Fruit fly (Drosophila melanogaster): ENCODE measurements around the gene Nnf1b.
A peak's percentile ranks its signal among the peaks of the same experiment; 100 is the strongest.

Gene Nnf1b

DNA sequence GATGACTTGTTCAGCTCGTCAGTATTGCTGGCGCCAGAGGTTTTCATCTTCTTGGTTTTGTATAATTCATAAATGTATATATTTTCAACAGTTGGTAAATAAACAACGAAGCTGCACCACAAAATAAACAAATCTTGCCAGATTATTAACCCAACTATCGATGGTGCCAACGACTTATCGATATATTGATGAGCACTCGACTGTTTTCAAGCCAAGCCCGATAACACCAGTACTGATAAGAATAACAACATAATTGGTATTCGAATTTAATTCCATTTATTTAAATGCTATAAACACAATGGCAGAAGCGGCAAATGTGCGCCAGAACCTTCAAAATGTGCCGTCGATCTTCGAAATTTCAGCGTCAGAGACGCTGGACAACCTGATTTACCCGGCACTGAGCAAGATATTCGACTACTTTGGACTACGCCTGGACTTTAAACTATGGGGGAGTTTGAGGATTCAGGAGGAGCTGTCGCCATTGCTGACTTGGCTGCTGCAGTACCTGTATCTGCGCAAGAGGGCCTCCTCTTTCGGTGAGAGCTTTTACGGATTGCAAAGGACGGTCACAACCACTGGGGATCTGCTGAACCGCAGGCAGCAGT, 5.5 kb downstream of the Nnf1b start, which contains the start of the genes Saf6 and Pex12 (continued):
- TF ChIP-seq CG17385 (GFP tag; optimal IDR thresholded peaks at IDR 0.05) (no peak), Asciz (GFP tag; optimal IDR thresholded peaks at IDR 0.05) (no peak), unpg (GFP tag; optimal IDR thresholded peaks at IDR 0.05) (no peak), E2f2 (GFP tag; IDR thresholded peaks at IDR 0.05) (peak; percentile 52), Opbp (GFP tag; IDR thresholded peaks at IDR 0.05; ENCODE audit: partially characterized antibody) (peak; percentile 85; the same call in 2 of the 3 replicates), CG15269 (tag; optimal IDR thresholded peaks at IDR 0.05) (no peak), fd96Cb (tag; optimal IDR thresholded peaks at IDR 0.05) (no peak), Xrp1 (GFP tag; IDR thresholded peaks at IDR 0.05) (peak; percentile 6; the same call in 1 of the 2 replicates), CG2129 (GFP tag; IDR thresholded peaks at IDR 0.05; ENCODE audit: partially characterized antibody) (peak; percentile 73), Hsf (GFP tag; optimal IDR thresholded peaks at IDR 0.05) (no peak), tap (tag; optimal IDR thresholded peaks at IDR 0.05) (no peak), CG17186 (GFP tag; optimal IDR thresholded peaks at IDR 0.05) (no peak), chinmo (GFP tag; IDR thresholded peaks at IDR 0.05; ENCODE audit: partially characterized antibody) (peak; percentile 89), CG42726 (GFP tag; IDR thresholded peaks at IDR 0.05; ENCODE audit: partially characterized antibody) (peak; percentile 14; the same call in 1 of the 2 replicates), row (GFP tag; IDR thresholded peaks at IDR 0.05) (peak; percentile 47), lab (GFP tag; optimal IDR thresholded peaks at IDR 0.05) (no peak), HHEX (GFP tag; optimal IDR thresholded peaks at IDR 0.05) (no peak), Dek (tag; optimal IDR thresholded peaks at IDR 0.05) (no peak), CG10565 (GFP tag; optimal IDR thresholded peaks at IDR 0.05) (no peak), fu2 (GFP tag; optimal IDR thresholded peaks at IDR 0.05) (no peak), CG14710 (tag; optimal IDR thresholded peaks at IDR 0.05) (peak; percentile 21), Scr (GFP tag; IDR thresholded peaks at IDR 0.05; ENCODE audit: partially characterized antibody) (peak; percentile 83), slou (GFP tag; optimal IDR thresholded peaks at IDR 0.05) (no peak), ash1 (GFP tag; optimal IDR thresholded peaks at IDR 0.05) (no peak), HmgZ (tag; optimal IDR thresholded peaks at IDR 0.05) (peak; percentile 37), CG15696 (tag; optimal IDR thresholded peaks at IDR 0.05) (no peak), Meics (GFP tag; optimal IDR thresholded peaks at IDR 0.05) (no peak)

- TF ChIP-seq CG34422 (GFP tag; IDR thresholded peaks at IDR 0.05) (no peak), CG12659 (GFP tag; optimal IDR thresholded peaks at IDR 0.05) (no peak), ATbp (GFP tag; optimal IDR thresholded peaks at IDR 0.05) (no peak)
These were observed 7.5 kb downstream of the Nnf1b start, which contains the start of gene CG15880 for dm6 chr2L:817850-818249. Gene CG15880, minus strand, starts transcription at chr2L:817950.

DNA sequence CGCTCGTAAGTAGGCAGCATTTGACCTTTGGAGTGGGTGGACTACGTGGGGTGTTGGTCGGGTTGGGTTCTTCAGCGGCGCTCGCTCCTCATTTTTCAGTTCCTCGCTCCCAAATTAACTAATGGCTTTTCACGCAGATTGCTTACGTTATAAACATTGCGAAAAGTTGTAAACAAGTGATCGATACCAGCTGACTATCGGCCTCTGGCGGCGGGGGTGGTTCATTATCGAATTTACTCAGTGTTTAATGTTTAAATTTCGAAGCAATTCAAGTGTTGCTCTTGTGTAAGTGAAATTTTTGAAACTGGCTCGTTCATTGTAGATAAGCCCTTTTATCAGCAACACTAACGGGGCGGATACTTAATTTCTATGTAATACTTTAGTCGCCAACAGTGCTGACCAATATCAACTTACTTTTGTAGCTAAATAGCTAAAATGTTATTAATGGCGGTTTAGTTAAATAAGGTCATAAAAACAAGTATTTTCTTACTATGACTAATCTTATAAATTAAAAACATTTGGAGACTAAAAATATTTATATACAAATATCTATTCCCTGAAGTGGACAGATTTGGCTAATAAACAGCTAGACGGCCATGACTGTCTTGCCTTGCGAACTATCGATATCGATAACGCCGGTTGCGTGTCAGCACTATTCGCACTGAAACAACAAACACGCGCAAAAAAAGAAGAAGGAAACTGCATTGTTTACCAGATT, 9.1 kb downstream of the Nnf1b start, which contains the start of the genes PGAP2 and Clp:
Gene PGAP2 (minus strand): TSS at position 194 of the 718 bp plus-strand sequence.
Gene Clp (plus strand): TSS at position 650 of the 718 bp plus-strand sequence.
- no peak for TF ChIP-seq BtbVII (GFP tag; optimal IDR thresholded peaks at IDR 0.05)
- no peak for TF ChIP-seq CG11696 (GFP tag; IDR thresholded peaks at IDR 0.05)
- TF ChIP-seq bowl (GFP tag; IDR thresholded peaks at IDR 0.05): no peak
- TF ChIP-seq CG4820 (GFP tag; optimal IDR thresholded peaks at IDR 0.05): peak; percentile 55
- TF ChIP-seq sc (optimal IDR thresholded peaks at IDR 0.05): no peak
- peak; percentile 45 for TF ChIP-seq sc (GFP tag; optimal IDR thresholded peaks at IDR 0.05)
- TF ChIP-seq gt (GFP tag; IDR thresholded peaks at IDR 0.05): no peak
- TF ChIP-seq CG11560 (tag; IDR thresholded peaks at IDR 0.05): no peak
- no peak for TF ChIP-seq CG10274 (GFP tag; optimal IDR thresholded peaks at IDR 0.05)
- TF ChIP-seq crp (GFP tag; optimal IDR thresholded peaks at IDR 0.05): peak in 1 of 2 experiments; percentile 51
- no peak for TF ChIP-seq CG31365 (tag; optimal IDR thresholded peaks at IDR 0.05)
- peak; percentile 62 for TF ChIP-seq fd96Cb (tag; optimal IDR thresholded peaks at IDR 0.05)
- peak; percentile 20 for TF ChIP-seq CG4854 (GFP tag; optimal IDR thresholded peaks at IDR 0.05)
- TF ChIP-seq Bdp1 (GFP tag; optimal IDR thresholded peaks at IDR 0.05): peak; percentile 20
- TF ChIP-seq D19A (tag; optimal IDR thresholded peaks at IDR 0.05): no peak
- peak; percentile 49 for TF ChIP-seq Usf (GFP tag; optimal IDR thresholded peaks at IDR 0.05)
- TF ChIP-seq unc-4 (GFP tag; IDR thresholded peaks at IDR 0.05; ENCODE audit: partially characterized antibody): peak; percentile 57; the same call in 1 of the 2 replicates

Data from whole organism, embryonic.